Fruit fly (Drosophila melanogaster) whole organism, wandering third instar larva: ENCODE data around the gene CG31915.

Experiments
- CG9705 ChIP-seq: fragments of 200-800 bp; sonication (Bioruptor generic); optimal IDR thresholded peaks from 2 replicates; lab custom pipeline; 2018; ENCODE audit warnings: missing biosample characterization, mild to moderate bottlenecking, missing genetic modification characterization
- Dfd ChIP-seq: fragments of >200 bp; optimal IDR thresholded peaks from 2 replicates; lab custom pipeline; 2017; ENCODE audit warnings: missing biosample characterization, missing genetic modification characterization
- Dif ChIP-seq: fragments of 200-275, 200-300 bp; sonication (Bioruptor generic); optimal IDR thresholded peaks from 2 replicates; lab custom pipeline; 2018; ENCODE audit warnings: missing biosample characterization, missing genetic modification characterization; ENCODE audit not compliant: partially characterized antibody
- HLH106 ChIP-seq: fragments of 200-800 bp; optimal IDR thresholded peaks from 3 replicates; lab custom pipeline; 2019; ENCODE audit warnings: missing biosample characterization, mild to moderate bottlenecking, missing genetic modification characterization, moderate library complexity
- Hnf4 ChIP-seq: fragments of 200-800 bp; sonication (Bioruptor generic); optimal IDR thresholded peaks from 2 replicates; lab custom pipeline; 2016; ENCODE audit warnings: missing biosample characterization, mild to moderate bottlenecking, missing genetic modification characterization
- Hr78 ChIP-seq: fragments of >200 bp; optimal IDR thresholded peaks from 2 replicates; lab custom pipeline; 2017; ENCODE audit warnings: missing biosample characterization, missing genetic modification characterization
- Hr83 ChIP-seq: fragments of 200-300 bp; sonication (Bioruptor generic); optimal IDR thresholded peaks from 2 replicates; lab custom pipeline; 2016; ENCODE audit warnings: missing biosample characterization, mild to moderate bottlenecking, missing genetic modification characterization, moderate library complexity; ENCODE audit not compliant: poor library complexity, severe bottlenecking
- Jra ChIP-seq: sonication (Bioruptor generic); optimal IDR thresholded peaks from 2 replicates; lab custom pipeline; 2016; ENCODE audit warnings: missing biosample characterization, missing genetic modification characterization
- Mio ChIP-seq: sonication (Bioruptor generic); optimal IDR thresholded peaks from 2 replicates; lab custom pipeline; 2016; ENCODE audit warnings: missing biosample characterization, missing genetic modification characterization
- OdsH ChIP-seq: fragments of 200-800 bp; sonication (Bioruptor generic); optimal IDR thresholded peaks from 2 replicates; lab custom pipeline; 2016; ENCODE audit warnings: missing biosample characterization, mild to moderate bottlenecking, missing genetic modification characterization
- Rel ChIP-seq, 2 experiments: fragments of 200-800 bp; sonication (Bioruptor generic) in 1 of 2; optimal IDR thresholded peaks; 2 replicates in 1 of 2; 3 replicates in 1 of 2; lab custom pipeline; 2016 to 2019; ENCODE audit warnings: mild to moderate bottlenecking in 2 of 2, missing biosample characterization in 2 of 2, missing genetic modification characterization in 2 of 2, moderate library complexity in 1 of 2
- Vsx2 ChIP-seq: fragments of 200-300, 225-300 bp; sonication (Bioruptor generic); optimal IDR thresholded peaks from 2 replicates; lab custom pipeline; 2018; ENCODE audit warnings: missing biosample characterization, missing genetic modification characterization; ENCODE audit not compliant: partially characterized antibody
- br ChIP-seq: fragments of 200-800 bp; sonication (Bioruptor generic); optimal IDR thresholded peaks from 2 replicates; lab custom pipeline; 2016; ENCODE audit warnings: missing biosample characterization, missing genetic modification characterization
- brk ChIP-seq: fragments of 200-800 bp; sonication (Bioruptor generic); optimal IDR thresholded peaks from 2 replicates; lab custom pipeline; 2016; ENCODE audit warnings: missing biosample characterization, mild to moderate bottlenecking, missing genetic modification characterization
- dl ChIP-seq, 2 experiments: fragments of 175-275, 200-275 bp in 1 of 2; fragments of 200-275 bp in 1 of 2; sonication (Bioruptor generic); optimal IDR thresholded peaks; lab custom pipeline; 2018; ENCODE audit warnings: mild to moderate bottlenecking in 2 of 2, missing biosample characterization in 2 of 2, missing genetic modification characterization in 2 of 2, moderate library complexity in 2 of 2; ENCODE audit not compliant: partially characterized antibody in 2 of 2, insufficient read depth in 1 of 2
- dmrt93B ChIP-seq: fragments of 200-800 bp; sonication (Bioruptor generic); optimal IDR thresholded peaks from 2 replicates; lab custom pipeline; 2018; ENCODE audit warnings: missing biosample characterization, mild to moderate bottlenecking, missing genetic modification characterization
- dsf ChIP-seq: sonication (Bioruptor generic); optimal IDR thresholded peaks from 2 replicates; lab custom pipeline; 2016; ENCODE audit warnings: missing biosample characterization, missing genetic modification characterization, borderline replicate concordance
- ey ChIP-seq: fragments of 200-800 bp; sonication (Bioruptor generic); optimal IDR thresholded peaks from 2 replicates; lab custom pipeline; 2016; ENCODE audit warnings: missing biosample characterization, missing genetic modification characterization
- foxo ChIP-seq, 2 experiments: fragments of 200-800 bp; sonication (Bioruptor generic); optimal IDR thresholded peaks; 2 replicates in 1 of 2; 3 replicates in 1 of 2; lab custom pipeline; 2016 to 2017; ENCODE audit warnings: missing biosample characterization in 2 of 2, missing genetic modification characterization in 2 of 2
- fru ChIP-seq: fragments of 200-800 bp; sonication (Bioruptor generic); optimal IDR thresholded peaks from 3 replicates; lab custom pipeline; 2016; ENCODE audit warnings: missing biosample characterization, mild to moderate bottlenecking, missing genetic modification characterization
- h ChIP-seq: fragments of 200-800 bp; sonication (Bioruptor generic); optimal IDR thresholded peaks from 3 replicates; lab custom pipeline; 2016; ENCODE audit warnings: missing biosample characterization, mild to moderate bottlenecking, missing genetic modification characterization
- jim ChIP-seq: fragments of 175-275, 200-325 bp; sonication (Bioruptor generic); optimal IDR thresholded peaks from 2 replicates; lab custom pipeline; 2016; ENCODE audit warnings: missing biosample characterization, mild to moderate bottlenecking, missing genetic modification characterization
- lola ChIP-seq: fragments of >200 bp; optimal IDR thresholded peaks from 2 replicates; lab custom pipeline; 2017; ENCODE audit warnings: missing biosample characterization, missing genetic modification characterization
- pan ChIP-seq: fragments of >200 bp; optimal IDR thresholded peaks from 2 replicates; lab custom pipeline; 2017
- psq ChIP-seq: fragments of 200-800 bp; sonication (Bioruptor generic); optimal IDR thresholded peaks from 3 replicates; lab custom pipeline; 2017; ENCODE audit warnings: missing biosample characterization, mild to moderate bottlenecking, missing genetic modification characterization, moderate library complexity
- rgr ChIP-seq: fragments of 200-800 bp; sonication (Bioruptor generic); optimal IDR thresholded peaks from 3 replicates; lab custom pipeline; 2016; ENCODE audit warnings: missing biosample characterization, mild to moderate bottlenecking, missing genetic modification characterization
- sage ChIP-seq: fragments of 200-800 bp; sonication (Bioruptor generic); optimal IDR thresholded peaks from 2 replicates; lab custom pipeline; 2016; ENCODE audit warnings: missing biosample characterization, mild to moderate bottlenecking, missing genetic modification characterization
- sv ChIP-seq: fragments of 200-800 bp; sonication (Bioruptor generic); optimal IDR thresholded peaks from 3 replicates; lab custom pipeline; 2016; ENCODE audit warnings: missing biosample characterization, missing genetic modification characterization
- tai ChIP-seq: sonication (Bioruptor generic); optimal IDR thresholded peaks from 2 replicates; lab custom pipeline; 2016; ENCODE audit warnings: missing biosample characterization, missing genetic modification characterization
- usp ChIP-seq: fragments of >200 bp; optimal IDR thresholded peaks from 2 replicates; lab custom pipeline; 2017; ENCODE audit warnings: missing biosample characterization, missing genetic modification characterization
- woc ChIP-seq: sonication (Bioruptor generic); optimal IDR thresholded peaks from 2 replicates; lab custom pipeline; 2016; ENCODE audit warnings: missing biosample characterization, mild to moderate bottlenecking, missing genetic modification characterization

Gene CG31915

dm6 chr2L:5546207-5546517 lies 18.2 kb downstream of the CG31915 start:
- TF ChIP-seq foxo (GFP tag; optimal IDR thresholded peaks at IDR 0.05; lab: Kevin White, UChicago) = no peak
- no peak for TF ChIP-seq lola
- no peak for TF ChIP-seq dl (GFP tag; optimal IDR thresholded peaks at IDR 0.05; lab: Kevin White, UChicago; ENCODE audit: insufficient read depth in 1 of 2, partially characterized antibody in 2 of 2)
- no peak for TF ChIP-seq Hr83 (GFP tag; lab: Kevin White, UChicago)
- no peak for TF ChIP-seq Rel (GFP tag; optimal IDR thresholded peaks at IDR 0.05; lab: Kevin White, UChicago)
- TF ChIP-seq Rel (tag; optimal IDR thresholded peaks at IDR 0.05; lab: Kevin White, UChicago) = peak; percentile 41

- TF ChIP-seq Mio (GFP tag; lab: Kevin White, UChicago) (no peak), br (GFP tag; lab: Kevin White, UChicago) (peak; percentile 26), HLH106 (tag; lab: Kevin White, UChicago) (peak; percentile 76), Rel (GFP tag; optimal IDR thresholded peaks at IDR 0.05; lab: Kevin White, UChicago) (no peak), Rel (tag; optimal IDR thresholded peaks at IDR 0.05; lab: Kevin White, UChicago) (no peak), fru (GFP tag; lab: Kevin White, UChicago) (peak; percentile 48), pan (lab: Kevin White, UChicago) (no peak), foxo (GFP tag; optimal IDR thresholded peaks at IDR 0.05; lab: Kevin White, UChicago) (peak in 1 of 2 experiments; percentile 70), tai (GFP tag; lab: Kevin White, UChicago) (no peak), dmrt93B (peak; percentile 61), brk (GFP tag; lab: Kevin White, UChicago) (peak; percentile 61), Jra (GFP tag; lab: Kevin White, UChicago) (no peak), sage (GFP tag; lab: Kevin White, UChicago) (peak; percentile 12), dsf (GFP tag; lab: Kevin White, UChicago) (no peak), CG9705 (GFP tag; lab: Kevin White, UChicago) (peak; percentile 3), h (peak; percentile 72), OdsH (GFP tag; lab: Kevin White, UChicago) (peak; percentile 20), usp (GFP tag; lab: Kevin White, UChicago) (no peak), psq (peak; percentile 90), Hr83 (GFP tag; lab: Kevin White, UChicago) (no peak), ey (GFP tag; lab: Kevin White, UChicago) (peak; percentile 28), Hr78 (GFP tag; lab: Kevin White, UChicago) (no peak), sv (peak; percentile 78), rgr (GFP tag; lab: Kevin White, UChicago) (peak; percentile 31), Hnf4 (GFP tag; lab: Kevin White, UChicago) (peak; percentile 14), lola (no peak), Vsx2 (GFP tag; lab: Kevin White, UChicago) (peak; percentile 56), woc (peak; percentile 71), dl (GFP tag; optimal IDR thresholded peaks at IDR 0.05; lab: Kevin White, UChicago; ENCODE audit: insufficient read depth in 1 of 2, partially characterized antibody in 2 of 2) (peak in 1 of 2 experiments; percentile 18), jim (no peak), Dfd (GFP tag; lab: Kevin White, UChicago) (no peak)
These were observed 18.8 kb downstream of the CG31915 start, which contains the start of gene Oscillin for dm6 chr2L:5546518-5547287. Oscillin (plus strand) TSS chr2L:5547086.

dm6 chr2L:5547288-5547777 lies 19.4 kb downstream of the CG31915 start:
- TF ChIP-seq br (GFP tag; lab: Kevin White, UChicago) = no peak
- TF ChIP-seq Dif (GFP tag; lab: Kevin White, UChicago) = peak; percentile 13
- TF ChIP-seq rgr (GFP tag; lab: Kevin White, UChicago) = peak; percentile 67

- TF ChIP-seq h (no peak), Hnf4 (GFP tag; lab: Kevin White, UChicago) (no peak)
These were observed 22.8 kb downstream of the CG31915 start, which contains the start of gene CG14014 for dm6 chr2L:5550735-5551134. CG14014 (minus strand) TSS chr2L:5550835.
